Worm (Caenorhabditis elegans): ENCODE results near the gene Y38F2AR.12.
A peak's percentile ranks its signal among the peaks of the same experiment; 100 is the strongest.

The Y38F2AR.12 gene

ce11 chrIV:2432693-2433092 is 20.5 kb upstream of the Y38F2AR.12 start, which contains the start of gene C45G7.4:
C45G7.4 (plus strand) TSS chrIV:2432993.
- TF ChIP-seq ztf-16 (tag; optimal IDR thresholded peaks at IDR 0.05) = no peak
- no peak for TF ChIP-seq ceh-18 (tag; optimal IDR thresholded peaks at IDR 0.05)
- no peak for TF ChIP-seq ceh-9 (tag; optimal IDR thresholded peaks at IDR 0.05)
- no peak for TF ChIP-seq unc-86 (tag; optimal IDR thresholded peaks at IDR 0.05)
- TF ChIP-seq ama-1 (optimal IDR thresholded peaks at IDR 0.05) = no peak
- TF ChIP-seq npax-4 (tag; optimal IDR thresholded peaks at IDR 0.05) = no peak
- no peak for TF ChIP-seq hlh-15 (tag; optimal IDR thresholded peaks at IDR 0.05)
- TF ChIP-seq sox-2 (GFP tag; IDR thresholded peaks at IDR 0.05) = no peak
- TF ChIP-seq sox-4 (tag; optimal IDR thresholded peaks at IDR 0.05) = no peak
- TF ChIP-seq K02D7.2 (tag; optimal IDR thresholded peaks at IDR 0.05) = no peak
- no peak for TF ChIP-seq dve-1 (tag; optimal IDR thresholded peaks at IDR 0.05)
- no peak for TF ChIP-seq fax-1 (tag; optimal IDR thresholded peaks at IDR 0.05)
- TF ChIP-seq unc-3 (GFP tag; conservative IDR thresholded peaks at IDR 0.05) = no peak
- TF ChIP-seq unc-3 (tag; optimal IDR thresholded peaks at IDR 0.05) = no peak
- no peak for TF ChIP-seq mec-3 (tag; optimal IDR thresholded peaks at IDR 0.05; ENCODE audit: borderline replicate concordance)
- no peak for TF ChIP-seq nhr-232 (tag; optimal IDR thresholded peaks at IDR 0.05)

ce11 chrIV:2416738-2417137 is 4.5 kb upstream of the Y38F2AR.12 start:
- TF ChIP-seq ceh-22 (tag; optimal IDR thresholded peaks at IDR 0.05) (no peak), Y22D7AL.16 (tag; optimal IDR thresholded peaks at IDR 0.05) (no peak), dve-1 (tag; optimal IDR thresholded peaks at IDR 0.05) (no peak), mec-3 (tag; optimal IDR thresholded peaks at IDR 0.05; ENCODE audit: borderline replicate concordance) (no peak), fax-1 (tag; optimal IDR thresholded peaks at IDR 0.05) (no peak), unc-86 (tag; optimal IDR thresholded peaks at IDR 0.05) (no peak), ceh-48 (tag; optimal IDR thresholded peaks at IDR 0.05) (no peak), C08G9.2 (tag; optimal IDR thresholded peaks at IDR 0.05) (no peak), ceh-9 (tag; optimal IDR thresholded peaks at IDR 0.05) (no peak), nhr-232 (tag; optimal IDR thresholded peaks at IDR 0.05) (no peak), ref-2 (tag; optimal IDR thresholded peaks at IDR 0.05) (no peak), ama-1 (optimal IDR thresholded peaks at IDR 0.05) (no peak), ceh-45 (GFP tag; IDR thresholded peaks at IDR 0.05) (no peak), K09A11.1 (tag; optimal IDR thresholded peaks at IDR 0.05; ENCODE audit: insufficient read depth) (no peak), fkh-10 (GFP tag; optimal IDR thresholded peaks at IDR 0.05) (no peak), ceh-6 (GFP tag; optimal IDR thresholded peaks at IDR 0.05) (no peak), madf-2 (tag; optimal IDR thresholded peaks at IDR 0.05) (no peak), C38D4.7 (GFP tag; optimal IDR thresholded peaks at IDR 0.05) (no peak), sox-4 (tag; optimal IDR thresholded peaks at IDR 0.05) (no peak)

DNA sequence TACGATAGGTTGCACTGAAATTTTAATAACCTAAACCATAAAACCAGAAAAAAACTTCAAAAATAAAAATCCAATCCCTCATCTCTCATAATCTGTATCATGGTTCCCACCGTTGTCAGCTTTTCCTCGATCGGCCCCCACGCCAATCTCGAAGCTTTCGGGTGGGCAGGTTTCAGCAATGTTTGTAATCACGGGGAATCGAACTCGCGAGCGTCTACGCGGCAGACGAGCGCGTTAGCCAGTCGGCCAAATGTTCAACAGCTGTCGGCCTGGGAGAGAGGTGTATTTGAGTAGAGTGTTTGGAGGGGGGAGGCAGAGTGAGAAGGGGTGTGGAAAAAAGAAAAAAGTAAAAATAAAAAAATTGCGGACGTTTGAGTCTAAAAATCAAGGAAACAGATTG is 3.8 kb downstream of the Y38F2AR.12 start:
- TF ChIP-seq K02D7.2 (tag; optimal IDR thresholded peaks at IDR 0.05) (peak; percentile 83), pros-1 (tag; optimal IDR thresholded peaks at IDR 0.05) (peak; percentile 58), ceh-22 (tag; optimal IDR thresholded peaks at IDR 0.05) (peak; percentile 61), C38D4.7 (GFP tag; optimal IDR thresholded peaks at IDR 0.05) (peak; percentile 82), tbx-7 (tag; optimal IDR thresholded peaks at IDR 0.05) (peak; percentile 61), pqm-1 (tag; optimal IDR thresholded peaks at IDR 0.05) (peak; percentile 83), ama-1 (optimal IDR thresholded peaks at IDR 0.05) (no peak), unc-55 (GFP tag; optimal IDR thresholded peaks at IDR 0.05) (no peak), sdc-2 (tag; optimal IDR thresholded peaks at IDR 0.05) (peak; percentile 80), npax-4 (tag; optimal IDR thresholded peaks at IDR 0.05) (peak; percentile 63), ceh-9 (tag; optimal IDR thresholded peaks at IDR 0.05) (peak; percentile 1), ceh-2 (tag; optimal IDR thresholded peaks at IDR 0.05) (peak; percentile 74), fkh-6 (tag; optimal IDR thresholded peaks at IDR 0.05) (peak; percentile 85), lim-6 (tag; optimal IDR thresholded peaks at IDR 0.05) (peak; percentile 71), ceh-31 (tag; optimal IDR thresholded peaks at IDR 0.05) (peak; percentile 89), mec-3 (tag; optimal IDR thresholded peaks at IDR 0.05; ENCODE audit: borderline replicate concordance) (peak; percentile 66), ceh-6 (GFP tag; optimal IDR thresholded peaks at IDR 0.05) (peak; percentile 86), fkh-10 (GFP tag; optimal IDR thresholded peaks at IDR 0.05) (peak; percentile 65), rnt-1 (tag; optimal IDR thresholded peaks at IDR 0.05) (peak; percentile 87), C08G9.2 (tag; optimal IDR thresholded peaks at IDR 0.05) (peak; percentile 76), hlh-15 (tag; optimal IDR thresholded peaks at IDR 0.05) (peak; percentile 72), fax-1 (tag; optimal IDR thresholded peaks at IDR 0.05) (peak; percentile 81), sox-4 (tag; optimal IDR thresholded peaks at IDR 0.05) (peak; percentile 81), ceh-19 (GFP tag; optimal IDR thresholded peaks at IDR 0.05) (peak; percentile 91), che-1 (tag; optimal IDR thresholded peaks at IDR 0.05) (peak; percentile 81), hlh-13 (GFP tag; optimal IDR thresholded peaks at IDR 0.05) (peak; percentile 82), ceh-45 (GFP tag; IDR thresholded peaks at IDR 0.05) (peak; percentile 80; the same call in 1 of the 2 replicates), ttx-3 (tag; optimal IDR thresholded peaks at IDR 0.05) (peak; percentile 86), hlh-30 (tag; optimal IDR thresholded peaks at IDR 0.05; ENCODE audit: insufficient read depth) (peak; percentile 84), unc-42 (tag; optimal IDR thresholded peaks at IDR 0.05) (peak; percentile 68), ceh-30 (tag; optimal IDR thresholded peaks at IDR 0.05) (peak; percentile 83), ztf-16 (tag; optimal IDR thresholded peaks at IDR 0.05) (peak; percentile 85), ets-4 (tag; optimal IDR thresholded peaks at IDR 0.05) (peak; percentile 43), ceh-14 (tag; optimal IDR thresholded peaks at IDR 0.05) (peak; percentile 89), nhr-11 (tag; optimal IDR thresholded peaks at IDR 0.05) (no peak)
